Worm (Caenorhabditis elegans) whole organism, early embryonic: ENCODE data around the gene clec-57.

Source experiments
- ama-1 ChIP-seq: fragments of 150-350 bp; optimal IDR thresholded peaks from 2 replicates; lab custom pipeline; 2014
- ceh-13 ChIP-seq: fragments of 200-800 bp; sonication (Bioruptor generic); optimal IDR thresholded peaks from 2 replicates; lab custom pipeline; 2018; ENCODE audit warnings: mild to moderate bottlenecking, missing genetic modification characterization, missing compliant biosample characterization
- hmg-4 ChIP-seq: fragments of 200-800 bp; sonication (Bioruptor generic); optimal IDR thresholded peaks from 2 replicates; lab custom pipeline; 2018; ENCODE audit warnings: mild to moderate bottlenecking, missing genetic modification characterization, missing compliant biosample characterization
- scrt-1 ChIP-seq: fragments of 200-800 bp; sonication (Bioruptor generic); IDR thresholded peaks from 2 replicates; pipeline ENCODE4 v1.3.6; 2022; ENCODE audit warnings: missing genetic modification characterization, missing compliant biosample characterization

ce11 chrV:14518010-14518409 is 49.0 kb downstream of the clec-57 start, which contains the start of gene R02D5.6:
- TF ChIP-seq ama-1 (lab: Kevin White, UChicago) = no peak
- no peak for TF ChIP-seq ceh-13
- TF ChIP-seq scrt-1 (GFP tag; lab: Robert Waterston, UW) = no peak
- TF ChIP-seq hmg-4 (GFP tag; lab: Kevin White, UChicago) = no peak
